Worm (Caenorhabditis elegans): ENCODE data around the gene C39D10.7.

The C39D10.7 gene

DNA sequence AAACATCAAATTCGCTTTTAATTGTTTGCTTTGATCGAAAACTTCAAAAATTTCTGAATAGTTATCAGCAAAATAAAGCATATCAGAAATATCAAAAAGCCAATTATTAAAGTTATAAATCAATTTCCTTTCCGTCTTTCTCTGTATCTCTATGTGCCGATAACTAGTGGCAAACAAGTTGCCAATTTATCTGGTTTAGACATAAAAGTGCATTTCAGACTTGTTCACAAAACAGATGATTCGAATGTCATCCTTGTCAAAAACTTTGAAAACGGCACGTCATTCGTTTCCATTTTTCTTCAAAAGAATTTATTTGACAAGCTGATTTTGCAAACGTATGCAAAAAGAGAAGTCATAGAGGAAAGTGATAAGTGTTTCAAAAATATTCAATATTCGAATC, 46.4 kb downstream of the C39D10.7 start:
- TF ChIP-seq unc-62 (GFP tag; optimal IDR thresholded peaks at IDR 0.05): no peak
- TF ChIP-seq sptf-2 (GFP tag; optimal IDR thresholded peaks at IDR 0.05): no peak
- TF ChIP-seq nfya-2 (GFP tag; IDR thresholded peaks at IDR 0.05): no peak
- no peak for TF ChIP-seq F22D6.2 (tag; optimal IDR thresholded peaks at IDR 0.05)
- TF ChIP-seq snpc-3.4 (tag; optimal IDR thresholded peaks at IDR 0.05): no peak
- no peak for TF ChIP-seq ceh-100 (GFP tag; IDR thresholded peaks at IDR 0.05)

ce11 chrX:7866493-7866892, 47.2 kb downstream of the C39D10.7 start:
- TF ChIP-seq nhr-80 (tag; optimal IDR thresholded peaks at IDR 0.05): peak; percentile 34
- TF ChIP-seq somi-1 (GFP tag; optimal IDR thresholded peaks at IDR 0.05): no peak
